Worm (Caenorhabditis elegans): ENCODE measurements around the gene fos-1.

DNA sequence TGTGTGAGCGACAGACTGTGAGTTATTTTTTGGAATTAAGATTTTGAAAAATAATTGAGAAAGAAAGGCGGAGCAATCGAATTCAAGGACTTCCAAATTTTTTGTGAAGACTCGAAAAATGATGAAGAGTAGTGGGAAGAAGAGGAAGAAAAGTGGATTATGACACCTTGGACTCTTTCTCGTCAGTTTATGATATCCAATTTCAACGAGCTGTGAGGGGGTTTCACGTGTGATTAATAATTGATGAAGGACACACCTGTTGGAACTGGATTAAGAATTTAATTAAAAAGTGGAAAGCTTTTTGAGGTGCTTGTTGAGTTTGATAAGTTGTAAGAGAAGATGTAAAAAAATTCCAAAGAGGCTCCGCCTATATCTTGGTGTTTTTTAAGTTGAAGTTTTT, 13.0 kb upstream of the fos-1 start, which contains the start of gene fut-8:
- TF ChIP-seq pqm-1 (tag; optimal IDR thresholded peaks at IDR 0.05) (no peak), jun-1 (tag; optimal IDR thresholded peaks at IDR 0.05) (no peak), egl-13 (tag; optimal IDR thresholded peaks at IDR 0.05) (no peak), aha-1 (tag; optimal IDR thresholded peaks at IDR 0.05) (no peak), unc-62 (GFP tag; optimal IDR thresholded peaks at IDR 0.05) (no peak), fos-1 (tag; optimal IDR thresholded peaks at IDR 0.05) (no peak), lin-15B (tag; optimal IDR thresholded peaks at IDR 0.05) (no peak), unc-130 (tag; optimal IDR thresholded peaks at IDR 0.05) (no peak), ama-1 (optimal IDR thresholded peaks at IDR 0.05) (no peak), lin-39 (tag; optimal IDR thresholded peaks at IDR 0.05) (no peak), nhr-28 (tag; optimal IDR thresholded peaks at IDR 0.05) (no peak), mep-1 (tag; optimal IDR thresholded peaks at IDR 0.05) (no peak), lsy-2 (tag; optimal IDR thresholded peaks at IDR 0.05) (no peak)

All from whole organism, L1 larva.